Fruit fly (Drosophila melanogaster) whole organism, embryonic: ENCODE data around the gene E2f1.

Experiments used
- CG10366 ChIP-seq: fragments of 200-800 bp; sonication (Bioruptor generic); IDR thresholded peaks from 2 replicates; pipeline ENCODE4 v1.3.6; 2022; ENCODE audit warnings: missing biosample characterization, missing genetic modification characterization
- CG10959 ChIP-seq: fragments of 200-800 bp; sonication (Bioruptor generic); IDR thresholded peaks from 2 replicates; pipeline ENCODE4 v1.3.6; 2022; ENCODE audit warnings: missing biosample characterization, missing genetic modification characterization
- CG10979 ChIP-seq: fragments of 200-800 bp; sonication (Bioruptor generic); optimal IDR thresholded peaks from 2 replicates; lab custom pipeline; 2018; ENCODE audit warnings: missing biosample characterization, mild to moderate bottlenecking, missing genetic modification characterization, moderate library complexity
- CG12104 ChIP-seq: fragments of 200-800 bp; sonication (Bioruptor generic); optimal IDR thresholded peaks from 3 replicates; lab custom pipeline; 2016; ENCODE audit warnings: missing biosample characterization, missing genetic modification characterization
- CG12155 ChIP-seq: fragments of 200-800 bp; sonication (Bioruptor generic); optimal IDR thresholded peaks from 3 replicates; lab custom pipeline; 2016; ENCODE audit warnings: missing biosample characterization, missing genetic modification characterization
- CG12236 ChIP-seq: fragments of 200-800 bp; sonication (Bioruptor generic); optimal IDR thresholded peaks from 2 replicates; lab custom pipeline; 2016; ENCODE audit warnings: missing biosample characterization, missing genetic modification characterization
- CG12942 ChIP-seq: fragments of 200-800 bp; sonication (Bioruptor generic); optimal IDR thresholded peaks from 3 replicates; lab custom pipeline; 2016; ENCODE audit warnings: missing biosample characterization, missing genetic modification characterization
- CG14050 ChIP-seq: fragments of 200-800 bp; sonication (Bioruptor generic); IDR thresholded peaks from 3 replicates; pipeline ENCODE4 v1.3.6; 2022; ENCODE audit warnings: missing biosample characterization, missing genetic modification characterization
- CG14441 ChIP-seq: fragments of 200-800 bp; sonication (Bioruptor generic); IDR thresholded peaks from 2 replicates; pipeline ENCODE4 v1.3.6; 2022; ENCODE audit warnings: missing biosample characterization, missing genetic modification characterization
- CG15479 ChIP-seq: fragments of 200-800 bp; sonication (Bioruptor generic); optimal IDR thresholded peaks from 3 replicates; lab custom pipeline; 2019; ENCODE audit warnings: missing biosample characterization, mild to moderate bottlenecking, missing genetic modification characterization, moderate library complexity
- CG2199 ChIP-seq: fragments of 200-800 bp; sonication (Bioruptor generic); IDR thresholded peaks from 3 replicates; pipeline ENCODE4 v1.3.6; 2022; ENCODE audit warnings: missing biosample characterization, missing genetic modification characterization
- CG2875 ChIP-seq: fragments of 200-800 bp; sonication (Bioruptor generic); optimal IDR thresholded peaks from 2 replicates; lab custom pipeline; 2017; ENCODE audit warnings: missing biosample characterization, mild to moderate bottlenecking, missing genetic modification characterization, missing genetic modification reagents
- CG30020 ChIP-seq: fragments of 200-800 bp; optimal IDR thresholded peaks from 2 replicates; lab custom pipeline; 2019; ENCODE audit warnings: missing biosample characterization, mild to moderate bottlenecking, missing genetic modification characterization, moderate library complexity
- CG31388 ChIP-seq: fragments of 200-800 bp; sonication (Bioruptor generic); optimal IDR thresholded peaks from 2 replicates; lab custom pipeline; 2016; ENCODE audit warnings: missing biosample characterization, missing genetic modification characterization
- CG31441 ChIP-seq: fragments of 200-800 bp; sonication (Bioruptor generic); IDR thresholded peaks from 2 replicates; pipeline ENCODE4 v1.3.6; 2022; ENCODE audit warnings: missing biosample characterization, missing genetic modification characterization
- CG3281 ChIP-seq: fragments of 200-800 bp; sonication (Bioruptor generic); optimal IDR thresholded peaks from 3 replicates; lab custom pipeline; 2017; ENCODE audit warnings: missing biosample characterization, mild to moderate bottlenecking, missing genetic modification characterization
- CG4404 ChIP-seq: fragments of 200-800 bp; sonication (Bioruptor generic); IDR thresholded peaks from 2 replicates; pipeline ENCODE4 v1.3.6; 2022; ENCODE audit warnings: missing biosample characterization, missing genetic modification characterization
- CG4854 ChIP-seq: fragments of 200-800 bp; sonication (Bioruptor generic); optimal IDR thresholded peaks from 2 replicates; lab custom pipeline; 2016; ENCODE audit warnings: missing biosample characterization, missing genetic modification characterization, inconsistent platforms
- CG6175 ChIP-seq: fragments of 200-800 bp; sonication (Bioruptor generic); IDR thresholded peaks from 3 replicates; pipeline ENCODE4 v1.3.6; 2022; ENCODE audit warnings: missing biosample characterization, missing genetic modification characterization
- CG6813 ChIP-seq: fragments of 200-800 bp; sonication (Bioruptor generic); optimal IDR thresholded peaks from 2 replicates; lab custom pipeline; 2017; ENCODE audit warnings: missing biosample characterization, missing genetic modification characterization, mild to moderate bottlenecking, moderate library complexity, missing genetic modification reagents
- CG7357 ChIP-seq: fragments of 200-800 bp; sonication (Bioruptor generic); IDR thresholded peaks from 3 replicates; pipeline ENCODE4 v1.3.6; 2022; ENCODE audit warnings: missing biosample characterization, missing genetic modification characterization
- CG8924 ChIP-seq: fragments of 200-800 bp; optimal IDR thresholded peaks from 3 replicates; lab custom pipeline; 2019; ENCODE audit warnings: missing biosample characterization, mild to moderate bottlenecking, missing genetic modification characterization, moderate library complexity
- CG9932 ChIP-seq: fragments of 200-800 bp; sonication (Bioruptor generic); IDR thresholded peaks from 2 replicates; pipeline ENCODE4 v1.3.6; 2022; ENCODE audit warnings: missing biosample characterization, missing genetic modification characterization
- Elba2 ChIP-seq: fragments of 200-800 bp; sonication (Bioruptor generic); optimal IDR thresholded peaks from 3 replicates; lab custom pipeline; 2016; ENCODE audit warnings: missing biosample characterization, missing genetic modification characterization
- Fer1 ChIP-seq: fragments of 200-800 bp; sonication (Bioruptor generic); optimal IDR thresholded peaks from 2 replicates; lab custom pipeline; 2017; ENCODE audit warnings: missing biosample characterization, mild to moderate bottlenecking, missing genetic modification characterization
- Hand ChIP-seq: fragments of 200-800 bp; sonication (Bioruptor generic); optimal IDR thresholded peaks from 2 replicates; lab custom pipeline; 2017; ENCODE audit warnings: mild to moderate bottlenecking, missing biosample characterization, missing genetic modification reagents, missing genetic modification characterization
- Lhr ChIP-seq: fragments of 200-800 bp; sonication (Bioruptor generic); optimal IDR thresholded peaks from 3 replicates; lab custom pipeline; 2017; ENCODE audit warnings: mild to moderate bottlenecking, missing biosample characterization, missing genetic modification reagents, missing genetic modification characterization
- NfI ChIP-seq: fragments of 200-800 bp; sonication (Bioruptor generic); optimal IDR thresholded peaks from 3 replicates; lab custom pipeline; 2018; ENCODE audit warnings: missing biosample characterization, mild to moderate bottlenecking, missing genetic modification characterization, moderate library complexity
- Oli ChIP-seq: fragments of 200-800 bp; sonication (Bioruptor generic); optimal IDR thresholded peaks from 2 replicates; lab custom pipeline; 2018; ENCODE audit warnings: missing biosample characterization, mild to moderate bottlenecking, missing genetic modification characterization, moderate library complexity
- Sry-β ChIP-seq: fragments of 200-800 bp; sonication (Bioruptor generic); optimal IDR thresholded peaks from 2 replicates; lab custom pipeline; 2018; ENCODE audit warnings: missing biosample characterization, mild to moderate bottlenecking, missing genetic modification characterization, moderate library complexity
- abd-A ChIP-seq: fragments of 200-800 bp; sonication (Bioruptor generic); optimal IDR thresholded peaks from 3 replicates; lab custom pipeline; 2019; ENCODE audit warnings: missing biosample characterization, mild to moderate bottlenecking, missing genetic modification characterization, moderate library complexity
- ara ChIP-seq: fragments of 200-800 bp; sonication (Bioruptor generic); IDR thresholded peaks from 2 replicates; pipeline ENCODE4 v1.3.6; 2022; ENCODE audit warnings: missing biosample characterization, missing genetic modification characterization
- chinmo ChIP-seq: fragments of 200-800 bp; sonication (Bioruptor generic); IDR thresholded peaks from 4 replicates; pipeline ENCODE4 v1.3.6; 2022; ENCODE audit warnings: missing biosample characterization, missing genetic modification characterization; ENCODE audit not compliant: partially characterized antibody
- chm ChIP-seq: fragments of 200-800 bp; sonication (Bioruptor generic); IDR thresholded peaks from 2 replicates; pipeline ENCODE4 v1.3.6; 2022; ENCODE audit warnings: missing biosample characterization, missing genetic modification characterization
- cwo ChIP-seq: fragments of 200-800 bp; sonication (Bioruptor generic); optimal IDR thresholded peaks from 3 replicates; lab custom pipeline; 2017; ENCODE audit warnings: missing biosample characterization, missing genetic modification characterization, mild to moderate bottlenecking, moderate library complexity, missing genetic modification reagents
- dan ChIP-seq: fragments of 200-800 bp; sonication (Bioruptor generic); IDR thresholded peaks from 2 replicates; pipeline ENCODE4 v1.3.6; 2022; ENCODE audit warnings: missing biosample characterization, missing genetic modification characterization
- disco-r ChIP-seq: fragments of 200-800 bp; sonication (Bioruptor generic); optimal IDR thresholded peaks from 2 replicates; lab custom pipeline; 2016; ENCODE audit warnings: missing biosample characterization, missing genetic modification characterization
- eve ChIP-seq, 2 experiments: fragments of >200 bp; optimal IDR thresholded peaks; 2 replicates each; lab custom pipeline; 2017; ENCODE audit warnings: missing biosample characterization in 2 of 2, missing genetic modification characterization in 2 of 2
- gem ChIP-seq: fragments of 200-800 bp; sonication (Bioruptor generic); optimal IDR thresholded peaks from 2 replicates; lab custom pipeline; 2019; ENCODE audit warnings: missing biosample characterization, mild to moderate bottlenecking, missing genetic modification characterization, moderate library complexity
- grau ChIP-seq: fragments of 200-800 bp; optimal IDR thresholded peaks from 3 replicates; lab custom pipeline; 2019; ENCODE audit warnings: missing biosample characterization, mild to moderate bottlenecking, missing genetic modification characterization, moderate library complexity
- grn ChIP-seq: fragments of 200-800 bp; sonication (Bioruptor generic); optimal IDR thresholded peaks from 3 replicates; lab custom pipeline; 2017; ENCODE audit warnings: missing biosample characterization, missing genetic modification characterization
- hth ChIP-seq: fragments of >200 bp; optimal IDR thresholded peaks from 2 replicates; lab custom pipeline; 2017; ENCODE audit warnings: inconsistent platforms
- jigr1 ChIP-seq: fragments of 200-800 bp; sonication (Bioruptor generic); IDR thresholded peaks from 3 replicates; pipeline ENCODE4 v1.3.6; 2022; ENCODE audit warnings: missing biosample characterization, missing genetic modification characterization
- klu ChIP-seq: fragments of 200-800 bp; sonication (Bioruptor generic); IDR thresholded peaks from 2 replicates; pipeline ENCODE4 v1.3.6; 2022; ENCODE audit warnings: missing biosample characterization, missing genetic modification characterization
- kni ChIP-seq: fragments of 200-800 bp; sonication (Bioruptor generic); optimal IDR thresholded peaks from 3 replicates; lab custom pipeline; 2017; ENCODE audit warnings: mild to moderate bottlenecking, missing biosample characterization, missing genetic modification reagents, missing genetic modification characterization
- lmd ChIP-seq: fragments of 200-800 bp; sonication (Bioruptor generic); IDR thresholded peaks from 2 replicates; pipeline ENCODE4 v1.3.6; 2022; ENCODE audit warnings: missing biosample characterization, missing genetic modification characterization
- oc ChIP-seq: fragments of 200-800 bp; sonication (Bioruptor generic); optimal IDR thresholded peaks from 2 replicates; lab custom pipeline; 2018; ENCODE audit warnings: missing biosample characterization, mild to moderate bottlenecking, missing genetic modification characterization, moderate library complexity
- rib ChIP-seq: fragments of 200-800 bp; sonication (Bioruptor generic); IDR thresholded peaks from 2 replicates; pipeline ENCODE4 v1.3.6; 2022; ENCODE audit warnings: missing biosample characterization, missing genetic modification characterization
- salm ChIP-seq: fragments of 200-800 bp; sonication (Bioruptor generic); optimal IDR thresholded peaks from 2 replicates; lab custom pipeline; 2018; ENCODE audit warnings: missing biosample characterization, mild to moderate bottlenecking, missing genetic modification characterization
- sens ChIP-seq: fragments of 200-800 bp; sonication (Bioruptor generic); peaks from one replicate; lab custom pipeline; 2016; ENCODE audit warnings: missing biosample characterization, missing genetic modification characterization
- sima ChIP-seq: fragments of 200-800 bp; sonication (Bioruptor generic); optimal IDR thresholded peaks from 2 replicates; lab custom pipeline; 2016; ENCODE audit warnings: missing biosample characterization, missing genetic modification characterization
- stc ChIP-seq: fragments of 200-800 bp; sonication (Bioruptor generic); IDR thresholded peaks from 2 replicates; pipeline ENCODE4 v1.3.6; 2022; ENCODE audit warnings: missing biosample characterization, missing genetic modification characterization

E2f1 gene

dm6 chr3R:21594417-21594892 lies 66.2 kb downstream of the E2f1 start (continued):
- TF ChIP-seq stc: no peak
- TF ChIP-seq CG12942 (GFP tag; lab: Kevin White, UChicago): peak; percentile 20
- no peak for TF ChIP-seq klu (GFP tag; lab: Robert Waterston, UW)
- TF ChIP-seq abd-A (tag; lab: Kevin White, UChicago): no peak
- TF ChIP-seq grau: peak; percentile 45
- no peak for TF ChIP-seq CG12236
- TF ChIP-seq CG14441: no peak
- peak; percentile 61; the same call in 1 of the 2 replicates for TF ChIP-seq CG31441 (GFP tag; lab: Robert Waterston, UW)
- no peak for TF ChIP-seq grn
- TF ChIP-seq oc: no peak
- TF ChIP-seq kni: no peak
- no peak for TF ChIP-seq dan
- TF ChIP-seq CG2199 (GFP tag; lab: Robert Waterston, UW): 0 out of 3 replicates have a peak, but pooled peaks have one; percentile 12
- peak; percentile 9 for TF ChIP-seq CG6813 (GFP tag; lab: Kevin White, UChicago)
- peak; percentile 56 for TF ChIP-seq CG10979 (tag; lab: Kevin White, UChicago)
- TF ChIP-seq CG4854 (GFP tag; lab: Kevin White, UChicago): no peak
- TF ChIP-seq CG2875: peak; percentile 36
- TF ChIP-seq ara (GFP tag; lab: Robert Waterston, UW): no peak
- peak; percentile 73 for TF ChIP-seq gem
- TF ChIP-seq CG3281 (GFP tag; lab: Kevin White, UChicago): no peak
- TF ChIP-seq sima: no peak
- TF ChIP-seq jigr1 (GFP tag; lab: Robert Waterston, UW): no peak
- 0 out of 2 replicates have a peak, but pooled peaks have one; percentile 19 for TF ChIP-seq CG4404 (GFP tag; lab: Robert Waterston, UW)
- no peak for TF ChIP-seq cwo (GFP tag; lab: Kevin White, UChicago)
- TF ChIP-seq CG7357 (GFP tag; lab: Robert Waterston, UW): no peak
- no peak for TF ChIP-seq Lhr (GFP tag; lab: Kevin White, UChicago)
- no peak for TF ChIP-seq CG10959 (GFP tag; lab: Robert Waterston, UW)
- TF ChIP-seq CG31388 (GFP tag; lab: Kevin White, UChicago): no peak
- TF ChIP-seq chm: peak; percentile 39; the same call in 1 of the 2 replicates
- no peak for TF ChIP-seq CG12155 (GFP tag; lab: Kevin White, UChicago)
- no peak for TF ChIP-seq Fer1 (GFP tag; lab: Kevin White, UChicago)
- no peak for TF ChIP-seq CG10366 (GFP tag; lab: Robert Waterston, UW)
- TF ChIP-seq eve (GFP tag; optimal IDR thresholded peaks at IDR 0.05; lab: Kevin White, UChicago): no peak
- TF ChIP-seq Oli (tag; lab: Kevin White, UChicago): peak; percentile 60
- TF ChIP-seq Elba2: no peak
- TF ChIP-seq CG6175 (GFP tag; lab: Robert Waterston, UW): peak; percentile 53; the same call in 1 of the 3 replicates
- no peak; the same call in 1 of the 2 replicates for TF ChIP-seq CG9932 (GFP tag; lab: Robert Waterston, UW)
- TF ChIP-seq CG15479: no peak
- no peak for TF ChIP-seq Sry-β (GFP tag; lab: Kevin White, UChicago)
- TF ChIP-seq CG30020 (tag; lab: Kevin White, UChicago): no peak
- no peak for TF ChIP-seq lmd (GFP tag; lab: Robert Waterston, UW)
- TF ChIP-seq CG12104 (GFP tag; lab: Kevin White, UChicago): no peak
- no peak for TF ChIP-seq Hand (GFP tag; lab: Kevin White, UChicago)
- no peak for TF ChIP-seq sens (GFP tag; lab: Kevin White, UChicago)
- TF ChIP-seq NfI (GFP tag; lab: Kevin White, UChicago): no peak
- no peak for TF ChIP-seq hth (lab: Kevin White, UChicago)
- peak; percentile 11 for TF ChIP-seq CG8924 (tag; lab: Kevin White, UChicago)
- no peak for TF ChIP-seq disco-r (GFP tag; lab: Kevin White, UChicago)
- peak; percentile 86; the same call in 3 of the 4 replicates for TF ChIP-seq chinmo (GFP tag; lab: Robert Waterston, UW)
- TF ChIP-seq CG14050: no peak
- no peak for TF ChIP-seq salm (tag; lab: Kevin White, UChicago)
- no peak for TF ChIP-seq rib (GFP tag; lab: Robert Waterston, UW)
